ENCODE assay signal across 2 fruit fly cellular contexts in the genomic region with DNA sequence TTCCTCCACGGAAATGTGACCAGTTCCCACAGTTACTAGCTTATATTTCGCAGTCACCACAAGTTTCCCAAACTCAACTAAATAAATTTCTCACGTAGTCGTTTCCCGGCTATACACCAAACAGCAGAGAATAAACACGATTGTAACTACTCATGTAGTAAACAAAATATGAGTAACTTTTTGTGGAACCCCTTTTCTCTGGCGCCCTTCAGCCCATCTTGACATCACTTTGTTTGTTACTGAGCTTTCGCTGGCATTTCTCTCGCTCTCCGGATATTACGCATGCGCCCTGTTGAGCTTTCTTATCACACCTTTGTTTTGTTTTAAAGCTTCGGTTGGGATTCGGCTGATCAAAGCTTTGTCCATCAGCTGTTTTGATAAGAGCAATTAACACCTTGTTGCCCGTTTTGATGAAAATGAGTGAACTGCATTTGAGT.
TF ChIP-seq lines count a peak whose summit lies in the region.

No protein-coding gene starts in this region.

TF ChIP-seq in whole organism, embryonic, 481 proteins besides CTCF, POLR2A, EP300 and RAD21 (continued from another document):
- TF ChIP-seq CG15514 (GFP tag; optimal IDR thresholded peaks at IDR 0.05; lab: Kevin White, UChicago) = peak; percentile 37
- peak; percentile 59 for TF ChIP-seq ewg (GFP tag; optimal IDR thresholded peaks at IDR 0.05; lab: Kevin White, UChicago)
- TF ChIP-seq CG1603 (tag; optimal IDR thresholded peaks at IDR 0.05; lab: Kevin White, UChicago) = peak; percentile 4
- TF ChIP-seq row (GFP tag; IDR thresholded peaks at IDR 0.05; lab: Robert Waterston, UW) = no peak
- peak in 1 of 2 experiments; percentile 29 for TF ChIP-seq eve (GFP tag; optimal IDR thresholded peaks at IDR 0.05; lab: Kevin White, UChicago)
- TF ChIP-seq Nf-YA (GFP tag; IDR thresholded peaks at IDR 0.05; lab: Robert Waterston, UW) = no peak
- peak; percentile 74 for TF ChIP-seq crol (GFP tag; IDR thresholded peaks at IDR 0.05; lab: Robert Waterston, UW)
- no peak for TF ChIP-seq CG8765 (GFP tag; IDR thresholded peaks at IDR 0.05; lab: Robert Waterston, UW)
- peak; percentile 48 for TF ChIP-seq Deaf1 (tag; optimal IDR thresholded peaks at IDR 0.05; lab: Kevin White, UChicago)
- TF ChIP-seq CG12071 (GFP tag; optimal IDR thresholded peaks at IDR 0.05; lab: Kevin White, UChicago) = no peak
- no peak for TF ChIP-seq Nf-YB (GFP tag; optimal IDR thresholded peaks at IDR 0.05; lab: Kevin White, UChicago)
- TF ChIP-seq CG12769 (tag; optimal IDR thresholded peaks at IDR 0.05; lab: Kevin White, UChicago) = peak; percentile 34
- TF ChIP-seq Opbp (GFP tag; IDR thresholded peaks at IDR 0.05; lab: Robert Waterston, UW; ENCODE audit: partially characterized antibody) = no peak
- TF ChIP-seq HLH4C (GFP tag; IDR thresholded peaks at IDR 0.05; lab: Robert Waterston, UW; ENCODE audit: partially characterized antibody) = no peak
- peak; percentile 50 to 62 for TF ChIP-seq Trl (optimal IDR thresholded peaks at IDR 0.05; lab: Kevin White, UChicago)
- TF ChIP-seq Trl (GFP tag; optimal IDR thresholded peaks at IDR 0.05; lab: Kevin White, UChicago) = no peak
- TF ChIP-seq fru (optimal IDR thresholded peaks at IDR 0.05; lab: Kevin White, UChicago) = no peak
- peak in 1 of 2 experiments; percentile 30 for TF ChIP-seq Pdp1 (GFP tag; optimal IDR thresholded peaks at IDR 0.05; lab: Kevin White, UChicago)
- peak in 1 of 2 experiments; percentile 73 for TF ChIP-seq crp (GFP tag; optimal IDR thresholded peaks at IDR 0.05; lab: Kevin White, UChicago)
- peak; percentile 84 for TF ChIP-seq z (GFP tag; IDR thresholded peaks at IDR 0.05; lab: Robert Waterston, UW)

TF ChIP-seq in whole organism, prepupa, 60 proteins besides CTCF, POLR2A, EP300 and RAD21 (continued from another document):
- no peak for TF ChIP-seq CG10631 (GFP tag; optimal IDR thresholded peaks at IDR 0.05; lab: Kevin White, UChicago)
- peak; percentile 19 for TF ChIP-seq vri (GFP tag; optimal IDR thresholded peaks at IDR 0.05; lab: Kevin White, UChicago)
- TF ChIP-seq Met (GFP tag; optimal IDR thresholded peaks at IDR 0.05; lab: Kevin White, UChicago) = no peak
- no peak for TF ChIP-seq CG9139 (GFP tag; optimal IDR thresholded peaks at IDR 0.05; lab: Kevin White, UChicago)
- no peak for TF ChIP-seq lz (GFP tag; optimal IDR thresholded peaks at IDR 0.05; lab: Kevin White, UChicago)
- no peak for TF ChIP-seq CG32006 (GFP tag; optimal IDR thresholded peaks at IDR 0.05; lab: Kevin White, UChicago)
- no peak for TF ChIP-seq Blimp-1 (GFP tag; optimal IDR thresholded peaks at IDR 0.05; lab: Kevin White, UChicago)
- no peak for TF ChIP-seq esn (GFP tag; optimal IDR thresholded peaks at IDR 0.05; lab: Kevin White, UChicago)
- TF ChIP-seq salr (GFP tag; optimal IDR thresholded peaks at IDR 0.05; lab: Kevin White, UChicago) = no peak
- TF ChIP-seq CG4318 (GFP tag; optimal IDR thresholded peaks at IDR 0.05; lab: Kevin White, UChicago) = no peak
- TF ChIP-seq CG16779 (tag; optimal IDR thresholded peaks at IDR 0.05; lab: Kevin White, UChicago) = peak; percentile 41
- TF ChIP-seq CG6276 (GFP tag; optimal IDR thresholded peaks at IDR 0.05; lab: Kevin White, UChicago) = no peak
- TF ChIP-seq CG11902 (GFP tag; optimal IDR thresholded peaks at IDR 0.05; lab: Kevin White, UChicago) = no peak
- TF ChIP-seq pdm3 (GFP tag; optimal IDR thresholded peaks at IDR 0.05; lab: Kevin White, UChicago) = peak; percentile 3
